Worm (Caenorhabditis elegans) whole organism, L2 larva: ENCODE measurements around the gene T20G5.13.

Experiments
- ZK546.5 ChIP-seq: sonication (generic microtip); optimal IDR thresholded peaks from 2 replicates; lab custom pipeline; 2017; ENCODE audit warnings: missing biosample characterization, missing genetic modification characterization
- aly-2 ChIP-seq: fragments of 150-350 bp; optimal IDR thresholded peaks from 2 replicates; lab custom pipeline; 2014; ENCODE audit warnings: missing biosample characterization, missing genetic modification characterization
- ama-1 ChIP-seq: fragments of 150-350 bp; optimal IDR thresholded peaks from 2 replicates; lab custom pipeline; 2018; ENCODE audit warnings: inconsistent platforms
- egl-27 ChIP-seq: sonication (generic microtip); optimal IDR thresholded peaks from 3 replicates; lab custom pipeline; 2017; ENCODE audit warnings: missing biosample characterization, missing genetic modification reagents, missing genetic modification characterization
- fos-1 ChIP-seq: fragments of 150-350 bp; optimal IDR thresholded peaks from 2 replicates; lab custom pipeline; 2014; ENCODE audit warnings: missing biosample characterization, missing genetic modification characterization
- nhr-10 ChIP-seq: sonication (generic microtip); optimal IDR thresholded peaks from 2 replicates; lab custom pipeline; 2017; ENCODE audit warnings: missing biosample characterization, missing genetic modification characterization
- nhr-11 ChIP-seq: fragments of 150-350 bp; optimal IDR thresholded peaks from 2 replicates; lab custom pipeline; 2014; ENCODE audit warnings: missing biosample characterization, missing genetic modification characterization
- nhr-12 ChIP-seq: fragments of 150-350 bp; optimal IDR thresholded peaks from 2 replicates; lab custom pipeline; 2014; ENCODE audit warnings: missing biosample characterization, missing genetic modification characterization
- peb-1 ChIP-seq: fragments of 150-350 bp; optimal IDR thresholded peaks from 2 replicates; lab custom pipeline; 2014; ENCODE audit warnings: missing biosample characterization, missing genetic modification characterization
- snpc-4 ChIP-seq: fragments of 150-350 bp; optimal IDR thresholded peaks from 2 replicates; lab custom pipeline; 2014; ENCODE audit warnings: missing biosample characterization, missing genetic modification characterization
- zag-1 ChIP-seq: fragments of 150-350 bp; optimal IDR thresholded peaks from 2 replicates; lab custom pipeline; 2014; ENCODE audit warnings: missing biosample characterization, missing genetic modification characterization
- ztf-11 ChIP-seq: sonication (generic microtip); optimal IDR thresholded peaks from 2 replicates; lab custom pipeline; 2017; ENCODE audit warnings: missing biosample characterization, missing genetic modification characterization
- ztf-4 ChIP-seq: fragments of 150-350 bp; optimal IDR thresholded peaks from 2 replicates; lab custom pipeline; 2014; ENCODE audit warnings: missing biosample characterization, missing genetic modification characterization

DNA sequence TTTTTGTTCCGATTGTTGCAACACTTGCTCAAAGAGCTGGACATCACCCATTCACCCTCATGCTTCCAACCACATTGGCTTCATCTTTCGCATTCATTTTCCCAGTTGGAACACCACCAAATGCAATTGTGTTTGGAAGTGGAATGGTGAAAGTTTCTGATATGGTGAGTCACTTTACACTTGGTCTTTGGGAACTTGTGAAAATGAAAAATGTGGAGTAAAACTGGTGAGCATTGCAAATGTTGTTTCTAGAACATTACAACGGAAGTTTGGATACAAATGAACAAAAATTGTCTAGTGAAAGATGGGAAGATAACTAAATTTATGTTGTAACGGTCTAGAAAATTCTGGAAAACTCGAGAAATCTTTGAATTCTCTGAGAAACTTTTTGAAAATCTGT lies 44.9 kb downstream of the T20G5.13 start:
- no peak for TF ChIP-seq aly-2 (tag; lab: Kevin White, UChicago)
- no peak for TF ChIP-seq egl-27 (tag; lab: Kevin White, UChicago)
- TF ChIP-seq ztf-11 (tag; lab: Kevin White, UChicago): no peak
- no peak for TF ChIP-seq zag-1
- TF ChIP-seq nhr-11: no peak
- no peak for TF ChIP-seq peb-1 (tag; lab: Kevin White, UChicago)
- no peak for TF ChIP-seq ama-1 (lab: Kevin White, UChicago)
- no peak for TF ChIP-seq snpc-4 (tag; lab: Kevin White, UChicago)
- TF ChIP-seq nhr-10 (tag; lab: Kevin White, UChicago): no peak
- TF ChIP-seq ztf-4 (tag; lab: Kevin White, UChicago): no peak
- no peak for TF ChIP-seq fos-1 (tag; lab: Kevin White, UChicago)
- no peak for TF ChIP-seq nhr-12 (tag; lab: Kevin White, UChicago)
- TF ChIP-seq ZK546.5: no peak
